Worm (Caenorhabditis elegans): ENCODE measurements around the gene cut-3.

ce11 chrII:8472916-8473315 lies 26.3 kb upstream of the cut-3 start:
- TF ChIP-seq egl-27 (tag; optimal IDR thresholded peaks at IDR 0.05) (no peak), R02D3.7 (tag; optimal IDR thresholded peaks at IDR 0.05) (no peak), skn-1 (tag; optimal IDR thresholded peaks at IDR 0.05) (no peak), nhr-6 (tag; optimal IDR thresholded peaks at IDR 0.05) (no peak), daf-8 (GFP tag; IDR thresholded peaks at IDR 0.05) (no peak), T26A8.4 (GFP tag; IDR thresholded peaks at IDR 0.05) (no peak)

Measured in whole organism, L4 larva.